Worm (Caenorhabditis elegans): Measurements from ENCODE around the gene T20D3.6.

The T20D3.6 gene

ce11 chrIV:9316068-9316681, 22.9 kb downstream of the T20D3.6 start, which contains the start of the genes F49C12.9 and rpn-7:
TSS of gene F49C12.9 (minus strand) at chrIV:9316215.
TSS of gene rpn-7 (plus strand) at chrIV:9316631.
- TF ChIP-seq ceh-9 (tag; optimal IDR thresholded peaks at IDR 0.05) (no peak), ceh-18 (tag; optimal IDR thresholded peaks at IDR 0.05) (peak; percentile 34), C38D4.7 (GFP tag; optimal IDR thresholded peaks at IDR 0.05) (peak; percentile 61), lin-11 (tag; optimal IDR thresholded peaks at IDR 0.05) (peak; percentile 25), odd-2 (tag; optimal IDR thresholded peaks at IDR 0.05) (peak; percentile 31), F13H6.1 (tag; optimal IDR thresholded peaks at IDR 0.05) (peak; percentile 35), unc-86 (tag; optimal IDR thresholded peaks at IDR 0.05) (peak; percentile 55), sox-2 (GFP tag; IDR thresholded peaks at IDR 0.05) (peak; percentile 72), unc-55 (GFP tag; optimal IDR thresholded peaks at IDR 0.05) (no peak), ceh-45 (GFP tag; IDR thresholded peaks at IDR 0.05) (0 out of 2 replicates have a peak, but pooled peaks have one; percentile 42), nhr-11 (tag; optimal IDR thresholded peaks at IDR 0.05) (no peak), ceh-31 (tag; optimal IDR thresholded peaks at IDR 0.05) (peak; percentile 64), T23F11.4 (GFP tag; optimal IDR thresholded peaks at IDR 0.05) (peak; percentile 13), eyg-1 (tag; optimal IDR thresholded peaks at IDR 0.05) (peak; percentile 28), K09A11.1 (tag; optimal IDR thresholded peaks at IDR 0.05; ENCODE audit: insufficient read depth) (peak; percentile 81), lim-6 (tag; optimal IDR thresholded peaks at IDR 0.05) (peak; percentile 19), unc-42 (tag; optimal IDR thresholded peaks at IDR 0.05) (peak; percentile 65), elt-2 (tag; optimal IDR thresholded peaks at IDR 0.05) (peak; percentile 82), hlh-8 (tag; optimal IDR thresholded peaks at IDR 0.05) (no peak), unc-3 (GFP tag; conservative IDR thresholded peaks at IDR 0.05) (no peak), unc-3 (tag; optimal IDR thresholded peaks at IDR 0.05) (peak; percentile 62), ceh-2 (tag; optimal IDR thresholded peaks at IDR 0.05) (peak; percentile 62), madf-2 (tag; optimal IDR thresholded peaks at IDR 0.05) (no peak), ceh-30 (tag; optimal IDR thresholded peaks at IDR 0.05) (no peak), fax-1 (tag; optimal IDR thresholded peaks at IDR 0.05) (peak; percentile 43), ceh-48 (tag; optimal IDR thresholded peaks at IDR 0.05) (peak; percentile 59), ceh-24 (tag; optimal IDR thresholded peaks at IDR 0.05) (no peak), ahr-1 (tag; optimal IDR thresholded peaks at IDR 0.05) (peak; percentile 0), K02D7.2 (tag; optimal IDR thresholded peaks at IDR 0.05) (peak; percentile 9), ama-1 (optimal IDR thresholded peaks at IDR 0.05) (no peak), ceh-6 (GFP tag; optimal IDR thresholded peaks at IDR 0.05) (peak; percentile 64), ceh-22 (tag; optimal IDR thresholded peaks at IDR 0.05) (no peak), pat-9 (tag; optimal IDR thresholded peaks at IDR 0.05) (peak; percentile 64), hlh-6 (tag; optimal IDR thresholded peaks at IDR 0.05) (peak; percentile 51), pha-2 (tag; optimal IDR thresholded peaks at IDR 0.05) (peak; percentile 42), Y22D7AL.16 (tag; optimal IDR thresholded peaks at IDR 0.05) (no peak), ceh-14 (tag; optimal IDR thresholded peaks at IDR 0.05) (peak; percentile 73), che-1 (tag; optimal IDR thresholded peaks at IDR 0.05) (peak; percentile 43), ceh-34 (tag; optimal IDR thresholded peaks at IDR 0.05) (peak; percentile 68), mec-3 (tag; optimal IDR thresholded peaks at IDR 0.05; ENCODE audit: borderline replicate concordance) (no peak), C08G9.2 (tag; optimal IDR thresholded peaks at IDR 0.05) (peak; percentile 23), rnt-1 (tag; optimal IDR thresholded peaks at IDR 0.05) (peak; percentile 42), fkh-6 (tag; optimal IDR thresholded peaks at IDR 0.05) (peak; percentile 65), ttx-3 (tag; optimal IDR thresholded peaks at IDR 0.05) (peak; percentile 73), tbx-2 (tag; optimal IDR thresholded peaks at IDR 0.05) (peak; percentile 79), pax-1 (tag; optimal IDR thresholded peaks at IDR 0.05) (no peak), zip-5 (tag; optimal IDR thresholded peaks at IDR 0.05) (peak; percentile 44), nfya-1 (tag; optimal IDR thresholded peaks at IDR 0.05) (peak; percentile 64), npax-4 (tag; optimal IDR thresholded peaks at IDR 0.05) (peak; percentile 5), ceh-19 (GFP tag; optimal IDR thresholded peaks at IDR 0.05) (peak; percentile 60), nhr-232 (tag; optimal IDR thresholded peaks at IDR 0.05) (peak; percentile 72), ztf-16 (tag; optimal IDR thresholded peaks at IDR 0.05) (peak; percentile 49), gmeb-2 (tag; optimal IDR thresholded peaks at IDR 0.05) (no peak)
